Fruit fly (Drosophila melanogaster): ENCODE measurements around the gene CG9389.

- no peak for TF ChIP-seq Dll (optimal IDR thresholded peaks at IDR 0.05)
- no peak for TF ChIP-seq CG8478 (optimal IDR thresholded peaks at IDR 0.05)
- no peak for TF ChIP-seq psq (optimal IDR thresholded peaks at IDR 0.05)
- TF ChIP-seq pan (optimal IDR thresholded peaks at IDR 0.05): no peak
- no peak for TF ChIP-seq usp (GFP tag; optimal IDR thresholded peaks at IDR 0.05)
- no peak for TF ChIP-seq EcR (GFP tag; optimal IDR thresholded peaks at IDR 0.05)
Measured at dm6 chr3L:21270480-21270879, at the start of gene CG9389.
